Worm (Caenorhabditis elegans) whole organism, mixed stage, embryonic: ENCODE measurements around the gene kqt-2.

Experiments
- M03D4.4 ChIP-seq: sonication (generic microtip); optimal IDR thresholded peaks from 2 replicates; lab custom pipeline; 2017; ENCODE audit warnings: mild to moderate bottlenecking, missing genetic modification characterization, missing compliant biosample characterization
- ces-1 ChIP-seq: fragments of 150-350 bp; optimal IDR thresholded peaks from 2 replicates; lab custom pipeline; 2014; ENCODE audit warnings: missing biosample characterization, missing genetic modification reagents, missing genetic modification characterization
- unc-62 ChIP-seq: fragments of 150-350 bp; optimal IDR thresholded peaks from 2 replicates; lab custom pipeline; 2014; ENCODE audit warnings: missing biosample characterization, missing genetic modification reagents, missing genetic modification characterization

DNA sequence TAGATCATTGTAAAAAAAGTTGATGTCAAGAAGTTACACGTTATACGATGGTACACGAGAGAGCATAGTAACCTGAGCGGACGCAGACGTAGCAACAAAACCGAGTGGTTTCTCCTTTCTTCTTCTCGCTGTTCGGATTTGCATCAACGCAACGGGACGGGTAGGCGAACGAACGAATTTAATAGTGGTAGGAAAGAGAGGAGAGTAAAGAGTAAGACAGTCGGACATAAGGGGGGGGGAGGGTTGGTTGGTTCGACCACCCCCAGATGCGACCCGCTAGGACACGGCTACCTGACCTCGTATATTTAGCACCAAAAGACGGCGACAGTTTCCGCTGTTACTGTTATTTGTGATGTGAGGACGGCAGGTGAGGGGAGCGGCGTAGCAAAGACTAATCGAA, 45.0 kb downstream of the kqt-2 start:
- TF ChIP-seq unc-62 (GFP tag; lab: Kevin White, UChicago) (no peak), M03D4.4 (tag; lab: Kevin White, UChicago) (peak; percentile 22), ces-1 (GFP tag; lab: Kevin White, UChicago) (no peak)
